Worm (Caenorhabditis elegans): ENCODE data around the gene srt-68.

The srt-68 gene

ce11 chrV:5203643-5204042, 48.3 kb downstream of the srt-68 start:
- TF ChIP-seq gmeb-1 (tag; optimal IDR thresholded peaks at IDR 0.05): no peak
- TF ChIP-seq aly-2 (tag; optimal IDR thresholded peaks at IDR 0.05): no peak
- TF ChIP-seq nhr-10 (tag; optimal IDR thresholded peaks at IDR 0.05): no peak
- TF ChIP-seq elt-3 (tag; optimal IDR thresholded peaks at IDR 0.05): no peak
- TF ChIP-seq ceh-82 (tag; optimal IDR thresholded peaks at IDR 0.05): no peak
- no peak for TF ChIP-seq nhr-23 (tag; optimal IDR thresholded peaks at IDR 0.05)
- TF ChIP-seq fos-1 (tag; optimal IDR thresholded peaks at IDR 0.05): no peak
- TF ChIP-seq sma-9 (GFP tag; optimal IDR thresholded peaks at IDR 0.05): no peak
- TF ChIP-seq sma-9 (tag; optimal IDR thresholded peaks at IDR 0.05): no peak
- TF ChIP-seq nhr-237 (tag; optimal IDR thresholded peaks at IDR 0.05): no peak
- TF ChIP-seq nhr-6 (tag; optimal IDR thresholded peaks at IDR 0.05): no peak
- no peak for TF ChIP-seq peb-1 (tag; optimal IDR thresholded peaks at IDR 0.05)
- no peak for TF ChIP-seq ztf-1 (GFP tag; conservative IDR thresholded peaks at IDR 0.05)
- no peak for TF ChIP-seq ceh-16 (tag; optimal IDR thresholded peaks at IDR 0.05)
- TF ChIP-seq alr-1 (tag; optimal IDR thresholded peaks at IDR 0.05): no peak
- no peak for TF ChIP-seq nhr-77 (tag; optimal IDR thresholded peaks at IDR 0.05)
- TF ChIP-seq nhr-25 (tag; optimal IDR thresholded peaks at IDR 0.05): no peak
- no peak for TF ChIP-seq mab-5 (tag; optimal IDR thresholded peaks at IDR 0.05)
- TF ChIP-seq nhr-129 (tag; optimal IDR thresholded peaks at IDR 0.05): no peak
- no peak for TF ChIP-seq skn-1 (tag; optimal IDR thresholded peaks at IDR 0.05)
- TF ChIP-seq crh-2 (tag; optimal IDR thresholded peaks at IDR 0.05): no peak

ce11 chrV:5201706-5202105, 50.2 kb downstream of the srt-68 start:
- TF ChIP-seq ama-1 (optimal IDR thresholded peaks at IDR 0.05) (no peak), mab-5 (tag; optimal IDR thresholded peaks at IDR 0.05) (peak; percentile 22)
